Worm (Caenorhabditis elegans): ENCODE measurements around the gene srh-282.
A peak's percentile ranks its signal among the peaks of the same experiment; 100 is the strongest.

Gene srh-282

DNA sequence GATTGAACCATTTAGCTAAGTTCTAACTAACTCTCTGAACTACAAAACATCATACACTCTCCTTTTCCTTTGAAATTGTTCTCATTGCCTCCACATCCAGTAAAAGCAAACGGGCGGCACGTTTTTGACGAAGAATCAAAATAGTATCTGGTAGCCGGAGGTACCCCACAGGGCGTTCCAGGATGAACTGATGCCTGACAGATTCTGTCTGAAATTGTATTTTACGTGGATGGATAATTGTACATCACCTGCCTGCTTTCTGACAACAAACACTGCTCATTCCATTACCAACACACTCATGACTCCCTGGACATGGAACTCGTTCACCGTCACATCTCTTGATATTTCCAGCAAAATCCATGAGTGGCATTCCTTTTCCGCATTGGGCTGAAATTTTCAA is 17.2 kb upstream of the srh-282 start:
- TF ChIP-seq unc-98 (GFP tag; IDR thresholded peaks at IDR 0.05), result no peak
- no peak for TF ChIP-seq efl-1 (optimal IDR thresholded peaks at IDR 0.05)
- peak in 1 of 2 experiments; percentile 71 for TF ChIP-seq efl-1 (GFP tag; optimal IDR thresholded peaks at IDR 0.05 in 1 of 2)

DNA sequence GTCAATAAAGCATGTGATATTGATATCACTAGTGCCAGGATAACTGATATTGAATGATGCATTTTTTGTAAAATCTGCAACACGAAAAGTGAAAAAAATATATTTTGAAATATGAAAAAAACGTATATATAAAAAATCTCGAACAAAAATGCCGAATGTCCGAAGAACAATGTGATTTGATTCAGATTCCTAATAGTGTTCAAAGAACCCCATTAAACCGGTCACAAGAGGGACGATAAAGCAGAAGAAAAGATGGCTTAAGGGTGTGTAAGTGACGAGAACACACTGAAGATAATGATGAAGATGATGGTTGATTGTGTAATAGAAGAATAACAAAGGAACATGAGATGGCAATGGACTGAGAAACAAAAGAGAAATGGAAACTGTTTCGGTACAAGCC is 14.8 kb upstream of the srh-282 start, which contains the start of gene T21D12.14:
Gene T21D12.14 (minus strand): TSS at position 101 of the 400 bp plus-strand sequence.
- TF ChIP-seq blmp-1 (tag; optimal IDR thresholded peaks at IDR 0.05) (peak; percentile 32), hlh-4 (tag; optimal IDR thresholded peaks at IDR 0.05) (no peak)

DNA sequence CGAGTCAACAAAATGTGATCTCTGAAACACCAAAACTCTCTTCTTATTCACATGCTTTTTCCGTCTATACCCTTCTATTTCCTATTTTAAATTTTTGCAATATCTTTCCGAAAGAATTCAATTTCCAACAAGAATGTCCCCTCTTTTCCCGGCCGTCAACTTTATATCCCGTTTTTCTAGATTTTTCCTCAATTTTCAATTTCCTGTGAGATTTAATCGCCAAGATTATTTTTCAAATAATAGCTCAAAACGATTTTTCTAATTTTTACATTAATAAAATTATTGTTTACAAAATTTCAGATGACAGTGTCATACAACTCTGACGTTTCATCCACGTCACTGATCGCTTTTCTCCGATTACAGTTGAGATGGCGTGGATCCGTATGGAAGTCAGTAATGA is 10.1 kb upstream of the srh-282 start, which contains the start of gene best-19:
Gene best-19 (plus strand): TSS at position 301 of the 400 bp plus-strand sequence.
- no peak for TF ChIP-seq ztf-4 (tag; optimal IDR thresholded peaks at IDR 0.05)
- TF ChIP-seq fkh-10 (GFP tag; optimal IDR thresholded peaks at IDR 0.05), result peak; percentile 2

- no peak for TF ChIP-seq nhr-20 (tag; optimal IDR thresholded peaks at IDR 0.05)
- peak; percentile 6 for TF ChIP-seq rnt-1 (tag; optimal IDR thresholded peaks at IDR 0.05)
- no peak for TF ChIP-seq sox-4 (tag; optimal IDR thresholded peaks at IDR 0.05)
- peak; percentile 6 for TF ChIP-seq mep-1 (tag; optimal IDR thresholded peaks at IDR 0.05)
- TF ChIP-seq lir-3 (tag; optimal IDR thresholded peaks at IDR 0.05; ENCODE audit: poor library complexity), result no peak
- TF ChIP-seq efl-1 (optimal IDR thresholded peaks at IDR 0.05), result no peak
- TF ChIP-seq efl-1 (GFP tag; optimal IDR thresholded peaks at IDR 0.05 in 1 of 2), result peak in 1 of 2 experiments; percentile 74
- TF ChIP-seq nhr-85 (tag), result peak; percentile 17
- TF ChIP-seq lin-14 (GFP tag; optimal IDR thresholded peaks at IDR 0.05), result peak; percentile 28
Observed at ce11 chrIV:282008-282407, 8.8 kb upstream of the srh-282 start.

DNA sequence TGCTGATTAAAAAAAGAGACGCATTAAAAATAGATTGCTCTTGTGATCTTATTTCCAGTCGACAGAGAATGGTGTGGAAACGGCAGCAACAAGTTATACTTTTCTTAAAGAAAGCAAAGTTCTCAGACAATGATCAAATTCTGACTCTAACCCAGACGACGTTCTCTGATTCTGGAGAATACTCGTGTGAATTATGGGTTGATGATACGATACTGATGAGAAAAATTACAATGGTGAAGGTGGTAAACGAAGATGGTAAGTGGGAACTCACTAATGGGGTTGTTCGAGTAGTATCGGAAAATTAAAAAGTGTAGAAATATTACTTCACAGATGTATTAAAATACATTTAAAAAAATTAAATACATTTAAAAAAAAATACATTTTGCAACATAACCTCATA is 5.1 kb upstream of the srh-282 start:
- TF ChIP-seq hlh-4 (tag; optimal IDR thresholded peaks at IDR 0.05) (no peak), C34B4.2 (tag; optimal IDR thresholded peaks at IDR 0.05) (no peak), zip-4 (GFP tag; optimal IDR thresholded peaks at IDR 0.05) (no peak), efl-1 (optimal IDR thresholded peaks at IDR 0.05) (no peak), efl-1 (GFP tag; optimal IDR thresholded peaks at IDR 0.05 in 1 of 2) (peak in 1 of 2 experiments; percentile 68), nhr-84 (tag; optimal IDR thresholded peaks at IDR 0.05) (no peak)

DNA sequence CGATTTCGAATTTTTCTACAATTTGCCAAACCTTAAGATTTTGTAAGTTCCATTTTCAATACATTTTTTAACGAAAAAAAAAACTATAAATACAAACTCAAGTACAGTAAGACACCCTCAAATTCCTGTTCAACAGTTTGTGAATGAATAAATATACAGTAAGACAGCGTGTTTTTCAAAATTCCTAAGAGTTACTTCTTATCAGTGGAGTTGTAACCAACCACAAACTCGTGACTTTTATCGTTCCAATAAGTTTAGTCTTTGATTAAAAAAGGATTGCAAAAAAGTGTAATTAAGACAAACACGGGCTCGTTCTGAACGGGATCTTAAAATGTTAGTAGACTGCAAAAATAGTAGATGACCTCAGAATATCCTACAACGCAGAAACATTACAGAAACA is 1.9 kb upstream of the srh-282 start:
- TF ChIP-seq lin-14 (GFP tag; optimal IDR thresholded peaks at IDR 0.05), result no peak
- TF ChIP-seq unc-62 (GFP tag; optimal IDR thresholded peaks at IDR 0.05), result no peak
- no peak for TF ChIP-seq F16B12.6 (tag; optimal IDR thresholded peaks at IDR 0.05)
- TF ChIP-seq grh-1 (GFP tag; IDR thresholded peaks at IDR 0.05), result no peak
- no peak for TF ChIP-seq nhr-76 (tag; optimal IDR thresholded peaks at IDR 0.05)
- TF ChIP-seq nhr-90 (tag; optimal IDR thresholded peaks at IDR 0.05; ENCODE audit: poor library complexity), result no peak
- no peak for TF ChIP-seq hlh-17 (GFP tag; optimal IDR thresholded peaks at IDR 0.05; ENCODE audit: borderline replicate concordance)
- TF ChIP-seq dsc-1 (tag; optimal IDR thresholded peaks at IDR 0.05), result no peak
- TF ChIP-seq alr-1 (tag; optimal IDR thresholded peaks at IDR 0.05; ENCODE audit: borderline replicate concordance), result no peak
- no peak for TF ChIP-seq vab-15 (tag; optimal IDR thresholded peaks at IDR 0.05)
- no peak for TF ChIP-seq efl-1 (optimal IDR thresholded peaks at IDR 0.05)
- TF ChIP-seq efl-1 (GFP tag; optimal IDR thresholded peaks at IDR 0.05 in 1 of 2), result no peak
- TF ChIP-seq elt-2 (tag; optimal IDR thresholded peaks at IDR 0.05), result peak; percentile 65
- peak in 1 of 2 experiments; percentile 3 for TF ChIP-seq lsy-2 (tag; optimal IDR thresholded peaks at IDR 0.05)
- TF ChIP-seq sptf-1 (tag; optimal IDR thresholded peaks at IDR 0.05), result no peak
- TF ChIP-seq nhr-77 (tag; optimal IDR thresholded peaks at IDR 0.05), result no peak
- no peak for TF ChIP-seq swsn-7 (tag; optimal IDR thresholded peaks at IDR 0.05)
- no peak for TF ChIP-seq mep-1 (tag; optimal IDR thresholded peaks at IDR 0.05)

Measured in whole organism, L1 larva.